Fruit fly (Drosophila melanogaster): ENCODE data around the gene S.

S gene

dm6 chr2L:1074180-1074864 lies 3.3 kb downstream of the S start (continued):
- TF ChIP-seq nmo (GFP tag; optimal IDR thresholded peaks at IDR 0.05) (peak; percentile 91), CG6654 (GFP tag; optimal IDR thresholded peaks at IDR 0.05) (peak; percentile 61), Ssrp (tag; optimal IDR thresholded peaks at IDR 0.05) (peak; percentile 80), CG3847 (GFP tag; IDR thresholded peaks at IDR 0.05) (peak; percentile 53), gsb (GFP tag; IDR thresholded peaks at IDR 0.05) (peak; percentile 35; the same call in 1 of the 2 replicates), Awh (GFP tag; IDR thresholded peaks at IDR 0.05) (peak; percentile 80), trem (tag; optimal IDR thresholded peaks at IDR 0.05) (peak; percentile 82), klu (GFP tag; IDR thresholded peaks at IDR 0.05) (no peak), CG11247 (GFP tag; IDR thresholded peaks at IDR 0.05) (0 out of 2 replicates have a peak, but pooled peaks have one; percentile 29), cg (GFP tag; optimal IDR thresholded peaks at IDR 0.05) (peak; percentile 77), Dek (tag; optimal IDR thresholded peaks at IDR 0.05) (peak; percentile 63), Dad (GFP tag; optimal IDR thresholded peaks at IDR 0.05) (peak; percentile 32), D19B (GFP tag; optimal IDR thresholded peaks at IDR 0.05) (peak; percentile 23), fu2 (GFP tag; optimal IDR thresholded peaks at IDR 0.05) (no peak), YL-1 (GFP tag; optimal IDR thresholded peaks at IDR 0.05) (peak; percentile 23), CG13287 (GFP tag; IDR thresholded peaks at IDR 0.05; ENCODE audit: partially characterized antibody) (no peak), chif (GFP tag; optimal IDR thresholded peaks at IDR 0.05) (peak; percentile 67 to 82), CG3726 (GFP tag; IDR thresholded peaks at IDR 0.05) (0 out of 3 replicates have a peak, but pooled peaks have one; percentile 60), CG13894 (tag; optimal IDR thresholded peaks at IDR 0.05) (no peak), HHEX (GFP tag; optimal IDR thresholded peaks at IDR 0.05) (peak; percentile 78), CG1647 (GFP tag; optimal IDR thresholded peaks at IDR 0.05) (no peak), CG18619 (GFP tag; optimal IDR thresholded peaks at IDR 0.05) (peak; percentile 63), inv (GFP tag; IDR thresholded peaks at IDR 0.05; ENCODE audit: partially characterized antibody) (no peak), Ets65A (GFP tag) (peak; percentile 89), ewg (GFP tag; optimal IDR thresholded peaks at IDR 0.05) (peak; percentile 76), CG15269 (tag; optimal IDR thresholded peaks at IDR 0.05) (peak; percentile 79), sima (GFP tag; optimal IDR thresholded peaks at IDR 0.05) (peak; percentile 16), CG17361 (GFP tag; IDR thresholded peaks at IDR 0.05) (peak; percentile 91), pum (GFP tag; optimal IDR thresholded peaks at IDR 0.05) (peak; percentile 59), CG11085 (GFP tag; IDR thresholded peaks at IDR 0.05) (no peak), CG4617 (GFP tag; optimal IDR thresholded peaks at IDR 0.05; ENCODE audit: borderline replicate concordance) (no peak), chinmo (GFP tag; IDR thresholded peaks at IDR 0.05; ENCODE audit: partially characterized antibody) (no peak), ems (GFP tag; optimal IDR thresholded peaks at IDR 0.05) (peak; percentile 67), CG11723 (GFP tag; optimal IDR thresholded peaks at IDR 0.05) (peak; percentile 59), maf-S (GFP tag; optimal IDR thresholded peaks at IDR 0.05) (no peak), CG34376 (GFP tag; optimal IDR thresholded peaks at IDR 0.05) (no peak), HmgZ (tag; optimal IDR thresholded peaks at IDR 0.05) (peak; percentile 58), ato (GFP tag; IDR thresholded peaks at IDR 0.05; ENCODE audit: partially characterized antibody) (no peak), CG12769 (tag; optimal IDR thresholded peaks at IDR 0.05) (peak; percentile 82), CG18476 (GFP tag; optimal IDR thresholded peaks at IDR 0.05) (peak; percentile 38), CG4282 (GFP tag; optimal IDR thresholded peaks at IDR 0.05) (no peak), CG12071 (GFP tag; optimal IDR thresholded peaks at IDR 0.05) (peak; percentile 75), Sry-δ (GFP tag; optimal IDR thresholded peaks at IDR 0.05) (peak; percentile 35), CG7556 (GFP tag; optimal IDR thresholded peaks at IDR 0.05) (peak; percentile 79), CG13123 (GFP tag; optimal IDR thresholded peaks at IDR 0.05) (peak; percentile 19), CG31365 (tag; optimal IDR thresholded peaks at IDR 0.05) (peak; percentile 69), CG4820 (GFP tag; optimal IDR thresholded peaks at IDR 0.05) (peak; percentile 75), otp (GFP tag; IDR thresholded peaks at IDR 0.05) (0 out of 3 replicates have a peak, but pooled peaks have one; percentile 60), Vsx1 (GFP tag; optimal IDR thresholded peaks at IDR 0.05) (peak; percentile 68)
